Fruit fly (Drosophila melanogaster) Kc167 (cell line): ENCODE measurements around the gene CG32845.

Experiments
- Myc ChIP-seq: fragments of >200 bp; optimal IDR thresholded peaks from 2 replicates; lab custom pipeline; 2017; ENCODE audit warnings: missing external identifiers
- Sin3A ChIP-seq: fragments of >200 bp; optimal IDR thresholded peaks from 2 replicates; lab custom pipeline; 2018; ENCODE audit warnings: missing external identifiers
- insv ChIP-seq: fragments of >200 bp; optimal IDR thresholded peaks from 3 replicates; lab custom pipeline; 2018; ENCODE audit warnings: missing external identifiers
- psq ChIP-seq: fragments of >200 bp; optimal IDR thresholded peaks from 2 replicates; lab custom pipeline; 2017; ENCODE audit warnings: missing external identifiers
- ttk ChIP-seq: sonication (Bioruptor generic); optimal IDR thresholded peaks from 2 replicates; lab custom pipeline; 2017; ENCODE audit warnings: missing external identifiers

DNA sequence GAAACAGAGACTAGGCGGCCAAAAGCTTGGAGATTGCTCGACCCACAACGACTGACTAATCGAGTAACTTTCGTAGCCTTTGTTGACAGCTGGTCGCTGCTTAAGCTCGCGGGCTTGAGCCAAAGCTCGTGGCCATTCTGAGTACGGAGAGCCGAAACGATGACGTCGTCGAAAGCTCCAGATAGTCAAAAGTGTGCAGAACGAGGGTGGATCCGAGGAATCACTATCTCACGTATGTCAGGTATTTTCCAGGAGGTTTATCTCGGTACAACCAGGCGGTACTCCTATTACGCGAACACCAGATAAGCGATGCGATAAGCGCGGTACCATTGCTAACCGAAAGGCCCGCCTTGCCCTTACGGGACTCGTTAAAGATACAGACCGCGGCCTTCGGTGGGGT, 38.4 kb upstream of the CG32845 start:
- TF ChIP-seq insv (lab: Kevin White, UChicago) (no peak), Sin3A (no peak), psq (no peak), Myc (no peak), ttk (lab: Kevin White, UChicago) (no peak)
